Worm (Caenorhabditis elegans): ENCODE data around the gene bath-30.

- TF ChIP-seq aly-2 (tag; optimal IDR thresholded peaks at IDR 0.05) (no peak), hlh-30 (tag; optimal IDR thresholded peaks at IDR 0.05; ENCODE audit: insufficient read depth) (no peak), gei-8 (GFP tag; optimal IDR thresholded peaks at IDR 0.05) (no peak), nhr-11 (tag; optimal IDR thresholded peaks at IDR 0.05) (no peak), ztf-7 (tag; optimal IDR thresholded peaks at IDR 0.05) (no peak), nhr-42 (GFP tag; IDR thresholded peaks at IDR 0.05) (no peak), lin-13 (GFP tag; optimal IDR thresholded peaks at IDR 0.05) (no peak), R02D3.7 (tag; optimal IDR thresholded peaks at IDR 0.05) (no peak), madf-5 (GFP tag; IDR thresholded peaks at IDR 0.05) (no peak), madf-9 (GFP tag; conservative IDR thresholded peaks at IDR 0.05) (no peak), lin-1 (GFP tag; IDR thresholded peaks at IDR 0.05) (no peak), skn-1 (tag; optimal IDR thresholded peaks at IDR 0.05) (no peak), egl-27 (tag; optimal IDR thresholded peaks at IDR 0.05) (no peak)
These were observed 5.4 kb downstream of the bath-30 start for ce11 chrII:3340818-3341217.

All from whole organism, L4 larva.